5 fruit fly cellular contexts compared by ENCODE assay signal in the genomic region with DNA sequence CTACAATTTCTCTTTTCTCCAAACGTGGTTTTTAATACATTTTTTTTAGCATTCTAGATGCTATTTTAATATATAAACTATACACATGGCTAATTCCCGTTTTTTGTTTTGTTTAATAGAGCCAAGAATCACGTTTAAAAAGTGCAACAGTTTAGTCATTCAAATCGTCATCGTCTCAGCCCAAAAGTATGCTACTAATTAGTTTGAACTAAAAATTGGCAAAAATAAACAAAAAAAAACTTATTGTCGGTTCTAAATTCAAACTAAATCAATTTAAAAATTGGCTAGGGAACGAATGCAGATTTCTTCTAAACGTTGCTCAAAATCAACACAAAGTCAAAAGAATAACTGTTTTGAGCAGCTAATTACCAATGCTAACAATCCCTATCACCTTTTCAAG.
TF ChIP-seq lines count a peak whose summit lies in the region.

No protein-coding gene starts in this region.

- peak; percentile 20 for TF ChIP-seq CTCF in whole organism, embryonic (GFP tag; optimal IDR thresholded peaks at IDR 0.05; lab: Kevin White, UChicago)

TF ChIP-seq in whole organism, adult, 20 proteins besides CTCF, POLR2A, EP300 and RAD21:
- peak; percentile 1 for TF ChIP-seq bab1 (GFP tag; optimal IDR thresholded peaks at IDR 0.05; lab: Kevin White, UChicago)
- TF ChIP-seq kay (GFP tag; lab: Kevin White, UChicago; ENCODE audit: borderline replicate concordance): peak; percentile 80
- TF ChIP-seq CG12768 (GFP tag; optimal IDR thresholded peaks at IDR 0.05; lab: Kevin White, UChicago): no peak
- no peak for TF ChIP-seq tj (GFP tag; optimal IDR thresholded peaks at IDR 0.05; lab: Kevin White, UChicago)
- no peak for TF ChIP-seq cic (GFP tag; optimal IDR thresholded peaks at IDR 0.05; lab: Kevin White, UChicago)

TF ChIP-seq in whole organism, embryonic, 481 proteins besides CTCF, POLR2A, EP300 and RAD21:
- TF ChIP-seq CG43689 (GFP tag; IDR thresholded peaks at IDR 0.05; lab: Robert Waterston, UW) (no peak), wdn (GFP tag; IDR thresholded peaks at IDR 0.05; lab: Robert Waterston, UW) (no peak), H15 (GFP tag; IDR thresholded peaks at IDR 0.05; lab: Robert Waterston, UW) (no peak), knrl (GFP tag; IDR thresholded peaks at IDR 0.05; lab: Robert Waterston, UW; ENCODE audit: partially characterized antibody) (no peak), gro (GFP tag; optimal IDR thresholded peaks at IDR 0.05; lab: Kevin White, UChicago) (no peak), insv (GFP tag; optimal IDR thresholded peaks at IDR 0.05; lab: Kevin White, UChicago) (no peak), caup (GFP tag; optimal IDR thresholded peaks at IDR 0.05; lab: Kevin White, UChicago; ENCODE audit: severe bottlenecking) (no peak), nom (GFP tag; optimal IDR thresholded peaks at IDR 0.05; lab: Kevin White, UChicago) (peak; percentile 44), sisA (GFP tag; IDR thresholded peaks at IDR 0.05; lab: Robert Waterston, UW) (no peak), Meics (GFP tag; optimal IDR thresholded peaks at IDR 0.05; lab: Kevin White, UChicago) (no peak), Myb (GFP tag; optimal IDR thresholded peaks at IDR 0.05; lab: Kevin White, UChicago) (peak; percentile 24), CG42726 (GFP tag; IDR thresholded peaks at IDR 0.05; lab: Robert Waterston, UW; ENCODE audit: partially characterized antibody) (no peak), CG12071 (GFP tag; optimal IDR thresholded peaks at IDR 0.05; lab: Kevin White, UChicago) (no peak), sqz (GFP tag; optimal IDR thresholded peaks at IDR 0.05; lab: Kevin White, UChicago) (peak; percentile 29), Spps (tag; optimal IDR thresholded peaks at IDR 0.05; lab: Kevin White, UChicago) (no peak), CG6854 (GFP tag; optimal IDR thresholded peaks at IDR 0.05; lab: Kevin White, UChicago) (no peak)
TF ChIP-seq in whole organism, embryonic: peak in this region for 3.

TF ChIP-seq in whole organism, prepupa, 60 proteins besides CTCF, POLR2A, EP300 and RAD21 (continues in another document):
- TF ChIP-seq CG6163 (GFP tag; IDR thresholded peaks at IDR 0.05; lab: Robert Waterston, UW): peak; percentile 30; the same call in 2 of the 3 replicates
- no peak for TF ChIP-seq salr (GFP tag; optimal IDR thresholded peaks at IDR 0.05; lab: Kevin White, UChicago)
- no peak for TF ChIP-seq Ets21C (GFP tag; optimal IDR thresholded peaks at IDR 0.05; lab: Kevin White, UChicago)
- no peak for TF ChIP-seq cyc (GFP tag; optimal IDR thresholded peaks at IDR 0.05; lab: Kevin White, UChicago)
- no peak for TF ChIP-seq OdsH (GFP tag; optimal IDR thresholded peaks at IDR 0.05; lab: Kevin White, UChicago)
- peak; percentile 30; the same call in 1 of the 2 replicates for TF ChIP-seq CG15336 (GFP tag; IDR thresholded peaks at IDR 0.05; lab: Robert Waterston, UW)
- no peak for TF ChIP-seq Lpt (GFP tag; optimal IDR thresholded peaks at IDR 0.05; lab: Kevin White, UChicago)
- no peak for TF ChIP-seq CG16779 (tag; optimal IDR thresholded peaks at IDR 0.05; lab: Kevin White, UChicago)
- TF ChIP-seq CG31627 (GFP tag; optimal IDR thresholded peaks at IDR 0.05; lab: Kevin White, UChicago): no peak
- no peak for TF ChIP-seq CG3919 (GFP tag; optimal IDR thresholded peaks at IDR 0.05; lab: Kevin White, UChicago)
- TF ChIP-seq dsx (GFP tag; optimal IDR thresholded peaks at IDR 0.05; lab: Kevin White, UChicago; ENCODE audit: poor library complexity, severe bottlenecking): peak; percentile 59
- no peak for TF ChIP-seq Smox (GFP tag; optimal IDR thresholded peaks at IDR 0.05; lab: Kevin White, UChicago)
- no peak for TF ChIP-seq CG6792 (GFP tag; optimal IDR thresholded peaks at IDR 0.05; lab: Kevin White, UChicago)
- no peak for TF ChIP-seq Eip75B (GFP tag; optimal IDR thresholded peaks at IDR 0.05; lab: Kevin White, UChicago)
- TF ChIP-seq lz (GFP tag; optimal IDR thresholded peaks at IDR 0.05; lab: Kevin White, UChicago): no peak
- TF ChIP-seq esn (GFP tag; optimal IDR thresholded peaks at IDR 0.05; lab: Kevin White, UChicago): no peak
- TF ChIP-seq vri (GFP tag; optimal IDR thresholded peaks at IDR 0.05; lab: Kevin White, UChicago): no peak
- no peak for TF ChIP-seq CG11902 (GFP tag; optimal IDR thresholded peaks at IDR 0.05; lab: Kevin White, UChicago)
- no peak for TF ChIP-seq Sox15 (GFP tag; optimal IDR thresholded peaks at IDR 0.05; lab: Kevin White, UChicago)
- peak; percentile 32; the same call in 2 of the 3 replicates for TF ChIP-seq CG8119 (GFP tag; IDR thresholded peaks at IDR 0.05; lab: Robert Waterston, UW)
- peak; percentile 14 for TF ChIP-seq CG6276 (GFP tag; optimal IDR thresholded peaks at IDR 0.05; lab: Kevin White, UChicago)
- TF ChIP-seq eg (GFP tag; IDR thresholded peaks at IDR 0.05; lab: Robert Waterston, UW): peak; percentile 32; the same call in 2 of the 3 replicates

TF ChIP-seq in whole organism, pupa, 21 proteins besides CTCF, POLR2A, EP300 and RAD21:
- peak; percentile 38; the same call in 1 of the 2 replicates for TF ChIP-seq CG12605 (GFP tag; IDR thresholded peaks at IDR 0.05; lab: Robert Waterston, UW)
- TF ChIP-seq CG4496 (GFP tag; IDR thresholded peaks at IDR 0.05; lab: Robert Waterston, UW): peak; percentile 56; the same call in 2 of the 3 replicates
- TF ChIP-seq CG17806 (tag; optimal IDR thresholded peaks at IDR 0.05; lab: Kevin White, UChicago): no peak
- TF ChIP-seq CG34367 (tag; optimal IDR thresholded peaks at IDR 0.05; lab: Kevin White, UChicago): peak; percentile 22
- TF ChIP-seq CG14655 (GFP tag; optimal IDR thresholded peaks at IDR 0.05; lab: Kevin White, UChicago): no peak
- TF ChIP-seq CG8301 (tag; optimal IDR thresholded peaks at IDR 0.05; lab: Kevin White, UChicago): peak; percentile 1
- TF ChIP-seq D1 (tag; optimal IDR thresholded peaks at IDR 0.05; lab: Kevin White, UChicago): peak; percentile 34
- peak; percentile 17 for TF ChIP-seq gl (tag; optimal IDR thresholded peaks at IDR 0.05; lab: Kevin White, UChicago)
- no peak for TF ChIP-seq Snoo (tag; optimal IDR thresholded peaks at IDR 0.05; lab: Kevin White, UChicago)
- TF ChIP-seq CG13204 (GFP tag; optimal IDR thresholded peaks at IDR 0.05; lab: Kevin White, UChicago): no peak
- no peak for TF ChIP-seq EcR (GFP tag; optimal IDR thresholded peaks at IDR 0.05; lab: Kevin White, UChicago)
TF ChIP-seq in whole organism, pupa: peak in this region for 6.

TF ChIP-seq in whole organism, wandering third instar larva, 38 proteins besides CTCF, POLR2A, EP300 and RAD21:
- no peak for TF ChIP-seq OdsH (GFP tag; optimal IDR thresholded peaks at IDR 0.05; lab: Kevin White, UChicago)
- no peak for TF ChIP-seq CrebA (GFP tag; optimal IDR thresholded peaks at IDR 0.05; lab: Kevin White, UChicago; ENCODE audit: borderline replicate concordance)
- TF ChIP-seq brk (GFP tag; optimal IDR thresholded peaks at IDR 0.05; lab: Kevin White, UChicago): peak; percentile 8
